Fruit fly (Drosophila melanogaster) whole organism, embryonic: ENCODE measurements around the gene CheB98a.

Experiments used
- Bgb ChIP-seq: fragments of 200-800 bp; sonication (Bioruptor generic); IDR thresholded peaks from 2 replicates; pipeline ENCODE4 v1.3.6; 2022; ENCODE audit warnings: missing biosample characterization, missing genetic modification characterization; ENCODE audit not compliant: partially characterized antibody
- CG1024 ChIP-seq: fragments of 200-800 bp; sonication (Bioruptor generic); IDR thresholded peaks from 2 replicates; pipeline ENCODE4 v1.3.6; 2022; ENCODE audit warnings: missing biosample characterization, missing genetic modification characterization
- CG10959 ChIP-seq: fragments of 200-800 bp; sonication (Bioruptor generic); IDR thresholded peaks from 2 replicates; pipeline ENCODE4 v1.3.6; 2022; ENCODE audit warnings: missing biosample characterization, missing genetic modification characterization
- CG11723 ChIP-seq: fragments of 200-800 bp; sonication (Bioruptor generic); optimal IDR thresholded peaks from 2 replicates; lab custom pipeline; 2017; ENCODE audit warnings: missing biosample characterization, mild to moderate bottlenecking, missing genetic modification characterization
- CG12071 ChIP-seq: fragments of 200-800 bp; sonication (Bioruptor generic); optimal IDR thresholded peaks from 3 replicates; lab custom pipeline; 2018; ENCODE audit warnings: missing biosample characterization, mild to moderate bottlenecking, missing genetic modification characterization
- CG12155 ChIP-seq: fragments of 200-800 bp; sonication (Bioruptor generic); optimal IDR thresholded peaks from 3 replicates; lab custom pipeline; 2016; ENCODE audit warnings: missing biosample characterization, missing genetic modification characterization
- CG12299 ChIP-seq: fragments of 200-800 bp; sonication (Bioruptor generic); optimal IDR thresholded peaks from 2 replicates; lab custom pipeline; 2018; ENCODE audit warnings: missing biosample characterization, mild to moderate bottlenecking, missing genetic modification characterization
- CG1233 ChIP-seq: fragments of 200-800 bp; sonication (Bioruptor generic); optimal IDR thresholded peaks from 4 replicates; lab custom pipeline; 2018; ENCODE audit warnings: missing biosample characterization, mild to moderate bottlenecking, missing genetic modification characterization
- CG13624 ChIP-seq: fragments of 200-800 bp; sonication (Bioruptor generic); optimal IDR thresholded peaks from 2 replicates; lab custom pipeline; 2016; ENCODE audit warnings: missing biosample characterization, missing genetic modification characterization
- CG16863 ChIP-seq: fragments of 200-800 bp; sonication (Bioruptor generic); optimal IDR thresholded peaks from 3 replicates; lab custom pipeline; 2016; ENCODE audit warnings: missing biosample characterization, missing genetic modification characterization
- CG17186 ChIP-seq: fragments of 200-800 bp; sonication (Bioruptor generic); optimal IDR thresholded peaks from 3 replicates; lab custom pipeline; 2017; ENCODE audit warnings: missing biosample characterization, missing genetic modification reagents, missing genetic modification characterization
- CG17912 ChIP-seq: fragments of 200-800 bp; sonication (Bioruptor generic); optimal IDR thresholded peaks from 2 replicates; lab custom pipeline; 2018; ENCODE audit warnings: missing biosample characterization, mild to moderate bottlenecking, missing genetic modification characterization
- CG1832 ChIP-seq: fragments of 200-800 bp; sonication (Bioruptor generic); optimal IDR thresholded peaks from 2 replicates; lab custom pipeline; 2017; ENCODE audit warnings: missing biosample characterization, mild to moderate bottlenecking, missing genetic modification characterization, inconsistent platforms
- CG18599 ChIP-seq: fragments of 200-800 bp; sonication (Bioruptor generic); optimal IDR thresholded peaks from 3 replicates; lab custom pipeline; 2017; ENCODE audit warnings: missing biosample characterization, missing genetic modification characterization, mild to moderate bottlenecking, moderate library complexity, missing genetic modification reagents
- CG33557 ChIP-seq: fragments of 200-800 bp; sonication (Bioruptor generic); optimal IDR thresholded peaks from 2 replicates; lab custom pipeline; 2019; ENCODE audit warnings: missing biosample characterization, mild to moderate bottlenecking, missing genetic modification characterization, moderate library complexity
- CG4617 ChIP-seq: fragments of 200-800 bp; sonication (Bioruptor generic); optimal IDR thresholded peaks from 3 replicates; lab custom pipeline; 2016; ENCODE audit warnings: missing biosample characterization, missing genetic modification characterization, borderline replicate concordance
- CG9609 ChIP-seq: fragments of 200-800 bp; sonication (Bioruptor generic); optimal IDR thresholded peaks from 3 replicates; lab custom pipeline; 2016; ENCODE audit warnings: missing biosample characterization, missing genetic modification characterization
- Dad ChIP-seq: fragments of 200-800 bp; sonication (Bioruptor generic); optimal IDR thresholded peaks from 3 replicates; lab custom pipeline; 2016; ENCODE audit warnings: missing biosample characterization, missing genetic modification characterization
- Doc2 ChIP-seq: fragments of 200-800 bp; sonication (Bioruptor generic); IDR thresholded peaks from 2 replicates; pipeline ENCODE4 v1.3.6; 2022; ENCODE audit warnings: missing biosample characterization, missing genetic modification characterization
- Dp ChIP-seq: fragments of 200-800 bp; sonication (Bioruptor generic); optimal IDR thresholded peaks from 2 replicates; lab custom pipeline; 2018; ENCODE audit warnings: missing biosample characterization, mild to moderate bottlenecking, missing genetic modification characterization, moderate library complexity
- HLH3B ChIP-seq: fragments of 200-800 bp; sonication (Bioruptor generic); IDR thresholded peaks from 2 replicates; pipeline ENCODE4 v1.3.6; 2022; ENCODE audit warnings: missing biosample characterization, missing genetic modification characterization
- HLH54F ChIP-seq: fragments of 200-800 bp; sonication (Bioruptor generic); optimal IDR thresholded peaks from 3 replicates; lab custom pipeline; 2016; ENCODE audit warnings: missing biosample characterization, missing genetic modification characterization
- HLHmδ ChIP-seq: fragments of 200-800 bp; sonication (Bioruptor generic); optimal IDR thresholded peaks from 2 replicates; lab custom pipeline; 2018; ENCODE audit warnings: missing biosample characterization, mild to moderate bottlenecking, missing genetic modification characterization, moderate library complexity
- MBD-R2 ChIP-seq: fragments of 200-800 bp; sonication (Bioruptor generic); IDR thresholded peaks from 2 replicates; pipeline ENCODE4 v1.3.6; 2022; ENCODE audit warnings: missing biosample characterization, missing genetic modification characterization
- Nf-YC ChIP-seq: fragments of 200-800 bp; optimal IDR thresholded peaks from 3 replicates; lab custom pipeline; 2019; ENCODE audit warnings: missing biosample characterization, mild to moderate bottlenecking, missing genetic modification characterization, moderate library complexity
- Rx ChIP-seq: fragments of 200-800 bp; sonication (Bioruptor generic); IDR thresholded peaks from 2 replicates; pipeline ENCODE4 v1.3.6; 2022; ENCODE audit warnings: missing biosample characterization, missing genetic modification characterization
- Sry-β ChIP-seq: fragments of 200-800 bp; sonication (Bioruptor generic); optimal IDR thresholded peaks from 2 replicates; lab custom pipeline; 2018; ENCODE audit warnings: missing biosample characterization, mild to moderate bottlenecking, missing genetic modification characterization, moderate library complexity
- Tbp ChIP-seq: fragments of >200 bp; optimal IDR thresholded peaks from 2 replicates; lab custom pipeline; 2018; ENCODE audit warnings: missing biosample characterization, missing genetic modification characterization
- Trl ChIP-seq, 3 experiments: fragments of >200 bp in 2 of 3; fragments of 200-800 bp in 1 of 3; sonication (Bioruptor generic) in 1 of 3; optimal IDR thresholded peaks; 2 replicates in 1 of 3; 3 replicates in 2 of 3; lab custom pipeline; 2016 to 2017; ENCODE audit warnings: missing biosample characterization in 1 of 3, missing genetic modification characterization in 1 of 3
- cad ChIP-seq: fragments of >200 bp; optimal IDR thresholded peaks from 2 replicates; lab custom pipeline; 2017; ENCODE audit warnings: missing biosample characterization, missing genetic modification characterization
- chif ChIP-seq, 2 experiments: fragments of 200-800 bp; sonication (Bioruptor generic); optimal IDR thresholded peaks; 3 replicates each; lab custom pipeline; 2016; ENCODE audit warnings: missing biosample characterization in 2 of 2, missing genetic modification characterization in 2 of 2
- croc ChIP-seq: fragments of 200-800 bp; sonication (Bioruptor generic); conservative IDR thresholded peaks from 3 replicates; pipeline ENCODE4 v1.3.6; 2022; ENCODE audit warnings: missing biosample characterization, missing genetic modification characterization
- gfzf ChIP-seq: fragments of 200-800 bp; sonication (Bioruptor generic); optimal IDR thresholded peaks from 2 replicates; lab custom pipeline; 2016; ENCODE audit warnings: missing biosample characterization, mild to moderate bottlenecking, missing genetic modification characterization, moderate library complexity
- her ChIP-seq: fragments of 200-800 bp; sonication (Bioruptor generic); optimal IDR thresholded peaks from 2 replicates; lab custom pipeline; 2016; ENCODE audit warnings: missing biosample characterization, missing genetic modification characterization
- lmd ChIP-seq: fragments of 200-800 bp; sonication (Bioruptor generic); IDR thresholded peaks from 2 replicates; pipeline ENCODE4 v1.3.6; 2022; ENCODE audit warnings: missing biosample characterization, missing genetic modification characterization
- lov ChIP-seq, 2 experiments: fragments of 200-800 bp in 1 of 2; fragments of >200 bp in 1 of 2; sonication (Bioruptor generic) in 1 of 2; IDR thresholded peaks in 1 of 2; optimal IDR thresholded peaks in 1 of 2; 2 replicates in 1 of 2; 3 replicates in 1 of 2; pipeline versions ENCODE4 v1.3.6 to Lab custom; 2017 to 2022; ENCODE audit warnings: missing biosample characterization in 1 of 2, missing genetic modification characterization in 1 of 2
- nau ChIP-seq: fragments of 200-800 bp; sonication (Bioruptor generic); optimal IDR thresholded peaks from 3 replicates; lab custom pipeline; 2017; ENCODE audit warnings: missing biosample characterization, mild to moderate bottlenecking, missing genetic modification characterization, missing genetic modification reagents
- otp ChIP-seq: fragments of 200-800 bp; sonication (Bioruptor generic); IDR thresholded peaks from 3 replicates; pipeline ENCODE4, ENCODE4 v1.3.6; 2022; ENCODE audit warnings: missing biosample characterization, missing genetic modification characterization
- pzg ChIP-seq: fragments of 200-800 bp; sonication (Bioruptor generic); optimal IDR thresholded peaks from 3 replicates; lab custom pipeline; 2018; ENCODE audit warnings: missing biosample characterization, mild to moderate bottlenecking, missing genetic modification characterization, moderate library complexity
- sisA ChIP-seq: fragments of 200-800 bp; sonication (Bioruptor generic); IDR thresholded peaks from 2 replicates; pipeline ENCODE4 v1.3.6; 2022; ENCODE audit warnings: missing biosample characterization, missing genetic modification characterization
- so ChIP-seq: fragments of 200-800 bp; sonication (Bioruptor generic); IDR thresholded peaks from 3 replicates; pipeline ENCODE4 v1.3.6; 2022; ENCODE audit warnings: missing biosample characterization, missing genetic modification characterization
- sr ChIP-seq: fragments of 200-800 bp; sonication (Bioruptor generic); IDR thresholded peaks from 3 replicates; pipeline ENCODE4 v1.3.6; 2022; ENCODE audit warnings: missing biosample characterization, missing genetic modification characterization
- sug ChIP-seq: fragments of 200-800 bp; optimal IDR thresholded peaks from 2 replicates; lab custom pipeline; 2019; ENCODE audit warnings: missing biosample characterization, mild to moderate bottlenecking, missing genetic modification characterization, moderate library complexity
- tll ChIP-seq, 2 experiments: fragments of 200-800 bp in 1 of 2; fragments of >200 bp in 1 of 2; sonication (Bioruptor generic) in 1 of 2; optimal IDR thresholded peaks; 2 replicates each; lab custom pipeline; 2017 to 2019; ENCODE audit warnings: missing biosample characterization in 2 of 2, missing genetic modification characterization in 2 of 2, mild to moderate bottlenecking in 1 of 2, moderate library complexity in 1 of 2
- tna ChIP-seq: fragments of 200-800 bp; sonication (Bioruptor generic); IDR thresholded peaks from 2 replicates; pipeline ENCODE4 v1.3.6; 2022; ENCODE audit warnings: missing biosample characterization, missing genetic modification characterization; ENCODE audit not compliant: partially characterized antibody
- trem ChIP-seq: fragments of 200-800 bp; optimal IDR thresholded peaks from 3 replicates; lab custom pipeline; 2019; ENCODE audit warnings: missing biosample characterization, mild to moderate bottlenecking, missing genetic modification characterization, moderate library complexity
- tup ChIP-seq: fragments of 200-800 bp; sonication (Bioruptor generic); optimal IDR thresholded peaks from 2 replicates; lab custom pipeline; 2016; ENCODE audit warnings: missing biosample characterization, mild to moderate bottlenecking, missing genetic modification characterization, moderate library complexity
- tx ChIP-seq: fragments of 200-800 bp; sonication (Bioruptor generic); optimal IDR thresholded peaks from 2 replicates; lab custom pipeline; 2016; ENCODE audit warnings: missing biosample characterization, missing genetic modification characterization

The CheB98a gene

DNA sequence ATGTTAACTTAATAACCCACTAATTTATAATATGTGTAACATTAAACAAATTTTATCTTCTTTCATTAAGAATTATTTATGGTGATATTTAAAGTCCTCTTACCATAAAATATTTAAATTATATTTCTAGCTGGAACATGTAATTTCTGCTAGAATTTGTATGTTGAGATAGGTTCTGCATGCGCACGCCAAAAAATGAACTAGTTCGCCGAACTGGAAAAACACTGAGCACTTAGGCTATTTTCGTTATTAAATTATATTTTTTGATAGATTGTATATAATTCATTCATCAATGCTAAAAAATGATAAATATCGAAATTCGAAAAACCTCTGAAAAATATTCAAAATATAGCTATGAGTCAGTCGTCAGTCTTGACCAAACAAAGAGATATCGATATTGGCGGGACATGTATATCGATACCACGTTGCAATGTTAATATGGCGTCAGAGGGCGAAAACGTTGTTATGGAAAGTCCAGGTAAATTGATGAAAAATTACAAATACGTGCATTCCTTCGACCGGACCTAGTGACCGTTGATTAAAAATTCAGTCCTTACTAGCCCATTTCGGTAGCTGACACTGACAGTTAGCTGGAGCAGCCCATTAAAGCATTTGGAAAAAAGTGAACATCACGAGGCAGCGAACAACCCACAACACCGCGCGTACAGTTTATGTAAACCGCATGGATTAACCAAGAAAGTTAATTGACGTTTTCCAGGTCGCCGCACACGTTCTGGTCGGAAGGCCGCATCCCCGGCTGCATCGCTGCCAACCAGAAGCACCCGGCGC, 5.4 kb downstream of the CheB98a start, which contains the start of gene Prp39 (continued):
- TF ChIP-seq tx (no peak), Dp (GFP tag; lab: Kevin White, UChicago) (peak; percentile 23), CG16863 (GFP tag; lab: Kevin White, UChicago) (no peak), CG9609 (no peak), CG33557 (GFP tag; lab: Kevin White, UChicago) (no peak), tll (GFP tag; optimal IDR thresholded peaks at IDR 0.05; lab: Kevin White, UChicago) (no peak), so (no peak), Dad (no peak), Trl (optimal IDR thresholded peaks at IDR 0.05; lab: Kevin White, UChicago) (no peak), Trl (GFP tag; optimal IDR thresholded peaks at IDR 0.05; lab: Kevin White, UChicago) (no peak), CG12071 (GFP tag; lab: Kevin White, UChicago) (no peak), cad (no peak), Tbp (no peak), HLH3B (no peak), Doc2 (GFP tag; lab: Robert Waterston, UW) (no peak), CG18599 (GFP tag; lab: Kevin White, UChicago) (no peak), Nf-YC (tag; lab: Kevin White, UChicago) (no peak), CG10959 (GFP tag; lab: Robert Waterston, UW) (no peak), CG1024 (GFP tag; lab: Robert Waterston, UW) (no peak), Sry-β (peak; percentile 92), croc (GFP tag; lab: Robert Waterston, UW) (no peak), CG12155 (GFP tag; lab: Kevin White, UChicago) (peak; percentile 6), CG11723 (GFP tag; lab: Kevin White, UChicago) (no peak), tup (no peak), CG12299 (tag; lab: Kevin White, UChicago) (no peak), sr (GFP tag; lab: Robert Waterston, UW) (no peak), lmd (no peak; the same call in 1 of the 2 replicates), CG13624 (GFP tag; lab: Kevin White, UChicago) (no peak), pzg (GFP tag; lab: Kevin White, UChicago) (peak; percentile 51), gfzf (GFP tag; lab: Kevin White, UChicago) (no peak), otp (GFP tag; lab: Robert Waterston, UW) (no peak), lov (optimal IDR thresholded peaks at IDR 0.05; lab: Kevin White, UChicago) (no peak), lov (GFP tag; IDR thresholded peaks at IDR 0.05; lab: Robert Waterston, UW) (no peak), tna (GFP tag; lab: Robert Waterston, UW) (peak; percentile 49; the same call in 1 of the 2 replicates), trem (tag; lab: Kevin White, UChicago) (peak; percentile 49), Rx (GFP tag; lab: Robert Waterston, UW) (no peak; the same call in 1 of the 2 replicates), CG1233 (GFP tag; lab: Kevin White, UChicago) (no peak), sisA (GFP tag; lab: Robert Waterston, UW) (peak; percentile 22; the same call in 1 of the 2 replicates), her (no peak), chif (GFP tag; optimal IDR thresholded peaks at IDR 0.05; lab: Kevin White, UChicago) (no peak), HLHmδ (GFP tag; lab: Kevin White, UChicago) (no peak), Bgb (GFP tag; lab: Robert Waterston, UW) (peak; percentile 73), nau (GFP tag; lab: Kevin White, UChicago) (no peak), CG4617 (GFP tag; lab: Kevin White, UChicago) (peak; percentile 50), HLH54F (GFP tag; lab: Kevin White, UChicago) (no peak), MBD-R2 (GFP tag; lab: Robert Waterston, UW) (peak; percentile 38; the same call in 1 of the 2 replicates), CG1832 (no peak), CG17186 (GFP tag; lab: Kevin White, UChicago) (peak; percentile 14), CG17912 (GFP tag; lab: Kevin White, UChicago) (no peak), sug (tag; lab: Kevin White, UChicago) (no peak)
